Worm (Caenorhabditis elegans) whole organism, late embryonic: Measurements from ENCODE around the gene C24H12.4.
A peak's percentile ranks its signal among the peaks of the same experiment; 100 is the strongest.

Experiments
- ceh-31 ChIP-seq: sonication (generic microtip); optimal IDR thresholded peaks from 2 replicates; lab custom pipeline; 2016; ENCODE audit warnings: missing genetic modification characterization, missing compliant biosample characterization
- ceh-9 ChIP-seq: sonication (generic microtip); optimal IDR thresholded peaks from 2 replicates; lab custom pipeline; 2016; ENCODE audit warnings: mild to moderate bottlenecking, missing genetic modification characterization, inconsistent platforms, missing compliant biosample characterization
- ets-4 ChIP-seq: sonication (generic microtip); optimal IDR thresholded peaks from 2 replicates; lab custom pipeline; 2016; ENCODE audit warnings: missing genetic modification characterization, missing compliant biosample characterization
- hlh-13 ChIP-seq: fragments of 200-800 bp; sonication (Bioruptor generic); optimal IDR thresholded peaks from 2 replicates; lab custom pipeline; 2018; ENCODE audit warnings: mild to moderate bottlenecking, missing genetic modification characterization, missing compliant biosample characterization
- nfya-1 ChIP-seq: sonication (generic microtip); optimal IDR thresholded peaks from 2 replicates; lab custom pipeline; 2017; ENCODE audit warnings: missing genetic modification characterization, mild to moderate bottlenecking, missing compliant biosample characterization, antibody characterized with exemption, moderate library complexity
- pha-4 ChIP-seq: fragments of 150-350 bp; optimal IDR thresholded peaks from 2 replicates; lab custom pipeline; 2018; ENCODE audit warnings: missing biosample characterization, missing genetic modification reagents, missing genetic modification characterization
- pqm-1 ChIP-seq: sonication (generic microtip); optimal IDR thresholded peaks from 2 replicates; lab custom pipeline; 2016; ENCODE audit warnings: missing genetic modification characterization, missing compliant biosample characterization
- sox-4 ChIP-seq: sonication (generic microtip); optimal IDR thresholded peaks from 2 replicates; lab custom pipeline; 2017; ENCODE audit warnings: mild to moderate bottlenecking, missing genetic modification characterization, inconsistent platforms, missing compliant biosample characterization
- tbx-2 ChIP-seq: sonication (generic microtip); optimal IDR thresholded peaks from 2 replicates; lab custom pipeline; 2016; ENCODE audit warnings: missing genetic modification characterization, missing compliant biosample characterization
- tbx-7 ChIP-seq: sonication (generic microtip); optimal IDR thresholded peaks from 2 replicates; lab custom pipeline; 2016; ENCODE audit warnings: missing genotype, missing genetic modification characterization, missing compliant biosample characterization
- unc-86 ChIP-seq: sonication (generic microtip); optimal IDR thresholded peaks from 2 replicates; lab custom pipeline; 2016; ENCODE audit warnings: missing genetic modification characterization, missing compliant biosample characterization

DNA sequence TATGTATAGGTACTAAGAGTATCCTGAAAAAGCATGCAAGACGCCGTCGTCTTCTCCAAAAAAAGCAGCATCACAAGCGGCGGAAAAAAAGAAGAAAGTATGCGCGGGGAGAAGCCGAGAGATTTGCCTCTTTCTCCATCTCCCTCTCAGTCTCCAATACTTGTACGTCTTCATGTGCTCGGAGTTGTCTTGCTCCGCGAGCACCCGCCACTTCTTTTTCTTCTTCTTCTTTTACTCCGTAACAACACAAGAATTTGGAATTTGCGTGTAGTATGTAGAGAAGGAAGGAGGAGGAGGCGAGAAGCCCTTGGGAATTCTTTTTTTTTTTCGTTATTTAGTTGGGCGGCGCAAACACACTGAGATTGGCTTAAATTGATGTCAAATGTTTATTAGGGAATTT is 9.8 kb upstream of the C24H12.4 start:
- TF ChIP-seq tbx-7 (tag; lab: Kevin White, UChicago) (no peak), ceh-31 (peak; percentile 9), unc-86 (tag; lab: Kevin White, UChicago) (no peak), ceh-9 (tag; lab: Kevin White, UChicago) (no peak), hlh-13 (GFP tag; lab: Kevin White, UChicago) (no peak), ets-4 (tag; lab: Kevin White, UChicago) (no peak), tbx-2 (tag; lab: Kevin White, UChicago) (no peak), nfya-1 (peak; percentile 8), pqm-1 (tag; lab: Kevin White, UChicago) (no peak), pha-4 (no peak), sox-4 (no peak)
